Worm (Caenorhabditis elegans): ENCODE measurements around the gene ZK686.5.
A peak's percentile ranks its signal among the peaks of the same experiment; 100 is the strongest.

ZK686.5 gene

ce11 chrIII:7792970-7793369 is 25.7 kb upstream of the ZK686.5 start:
- TF ChIP-seq nfya-1 (tag; optimal IDR thresholded peaks at IDR 0.05; ENCODE audit: insufficient read depth) (peak; percentile 20), nhr-43 (tag; optimal IDR thresholded peaks at IDR 0.05; ENCODE audit: poor library complexity, severe bottlenecking) (no peak)

- TF ChIP-seq ztf-11 (tag; optimal IDR thresholded peaks at IDR 0.05), result no peak
- TF ChIP-seq nfya-1 (tag; optimal IDR thresholded peaks at IDR 0.05; ENCODE audit: insufficient read depth), result peak; percentile 97
Measured at ce11 chrIII:7792209-7792608, 24.9 kb upstream of the ZK686.5 start.

ce11 chrIII:7790522-7790921 is 23.2 kb upstream of the ZK686.5 start:
- TF ChIP-seq nfya-1 (tag; optimal IDR thresholded peaks at IDR 0.05; ENCODE audit: insufficient read depth) (peak; percentile 65), pqm-1 (tag; optimal IDR thresholded peaks at IDR 0.05) (no peak), ceh-82 (tag; optimal IDR thresholded peaks at IDR 0.05) (no peak), fkh-10 (GFP tag; optimal IDR thresholded peaks at IDR 0.05) (no peak)

ce11 chrIII:7788410-7788809 is 21.1 kb upstream of the ZK686.5 start:
- TF ChIP-seq skn-1 (tag; optimal IDR thresholded peaks at IDR 0.05) (no peak), zag-1 (tag; optimal IDR thresholded peaks at IDR 0.05) (no peak)

ce11 chrIII:7784201-7784600 is 16.9 kb upstream of the ZK686.5 start:
- TF ChIP-seq egl-5 (tag; optimal IDR thresholded peaks at IDR 0.05), result peak; percentile 83
- no peak for TF ChIP-seq ceh-28 (tag; optimal IDR thresholded peaks at IDR 0.05)
- peak; percentile 94 for TF ChIP-seq nfya-1 (tag; optimal IDR thresholded peaks at IDR 0.05; ENCODE audit: insufficient read depth)
- no peak for TF ChIP-seq nhr-23 (tag; optimal IDR thresholded peaks at IDR 0.05)
- no peak for TF ChIP-seq pha-4 (tag; optimal IDR thresholded peaks at IDR 0.05)
- no peak for TF ChIP-seq sea-2 (GFP tag; optimal IDR thresholded peaks at IDR 0.05)
- TF ChIP-seq ceh-82 (tag; optimal IDR thresholded peaks at IDR 0.05), result no peak
- no peak for TF ChIP-seq aly-2 (tag; optimal IDR thresholded peaks at IDR 0.05)
- no peak for TF ChIP-seq elt-2 (tag; optimal IDR thresholded peaks at IDR 0.05)
- TF ChIP-seq unc-62 (GFP tag; optimal IDR thresholded peaks at IDR 0.05), result peak; percentile 24
- TF ChIP-seq lin-39 (tag; optimal IDR thresholded peaks at IDR 0.05), result peak; percentile 32
- peak; percentile 9 for TF ChIP-seq lsy-12 (tag; optimal IDR thresholded peaks at IDR 0.05)
- no peak for TF ChIP-seq lin-15B (tag; optimal IDR thresholded peaks at IDR 0.05)

- TF ChIP-seq ztf-11 (tag; optimal IDR thresholded peaks at IDR 0.05), result no peak
- no peak for TF ChIP-seq ZK546.5 (tag; optimal IDR thresholded peaks at IDR 0.05)
Measured at ce11 chrIII:7783354-7783753, 16.0 kb upstream of the ZK686.5 start, which contains the start of gene mab-5. mab-5 (minus strand) TSS chrIII:7783454.

- TF ChIP-seq nfya-1 (tag; optimal IDR thresholded peaks at IDR 0.05; ENCODE audit: insufficient read depth) (peak; percentile 5), pqm-1 (tag; optimal IDR thresholded peaks at IDR 0.05) (no peak), nhr-43 (tag; optimal IDR thresholded peaks at IDR 0.05; ENCODE audit: poor library complexity, severe bottlenecking) (no peak), ztf-11 (tag; optimal IDR thresholded peaks at IDR 0.05) (no peak), lin-39 (tag; optimal IDR thresholded peaks at IDR 0.05) (peak; percentile 17), mdl-1 (tag; optimal IDR thresholded peaks at IDR 0.05) (no peak)
Measured at ce11 chrIII:7780566-7781238, 13.4 kb upstream of the ZK686.5 start.

- peak; percentile 19 for TF ChIP-seq nfya-1 (tag; optimal IDR thresholded peaks at IDR 0.05; ENCODE audit: insufficient read depth)
- TF ChIP-seq unc-62 (GFP tag; optimal IDR thresholded peaks at IDR 0.05), result no peak
- TF ChIP-seq jun-1 (tag; optimal IDR thresholded peaks at IDR 0.05), result no peak
- TF ChIP-seq ZK546.5 (tag; optimal IDR thresholded peaks at IDR 0.05), result no peak
Measured at ce11 chrIII:7779313-7779712, 12.0 kb upstream of the ZK686.5 start.

ce11 chrIII:7778530-7778929 is 11.2 kb upstream of the ZK686.5 start:
- TF ChIP-seq mdl-1 (tag; optimal IDR thresholded peaks at IDR 0.05) (no peak), pqm-1 (tag; optimal IDR thresholded peaks at IDR 0.05) (no peak), ztf-4 (tag; optimal IDR thresholded peaks at IDR 0.05) (no peak), nfya-1 (tag; optimal IDR thresholded peaks at IDR 0.05; ENCODE audit: insufficient read depth) (peak; percentile 96), egl-5 (tag; optimal IDR thresholded peaks at IDR 0.05) (peak; percentile 31)

All from whole organism, L3 larva.